Fruit fly (Drosophila melanogaster) whole organism, embryonic: Measurements from ENCODE around the gene CG31627.

Source experiments
- Awh ChIP-seq: fragments of 200-800 bp; sonication (Bioruptor generic); IDR thresholded peaks from 2 replicates; pipeline ENCODE4, ENCODE4 v1.3.6; 2022; ENCODE audit warnings: missing biosample characterization, missing genetic modification characterization
- B-H1 ChIP-seq: fragments of 200-800 bp; sonication (Bioruptor generic); IDR thresholded peaks from 3 replicates; pipeline ENCODE4 v1.3.6; 2022; ENCODE audit warnings: missing biosample characterization, missing genetic modification characterization
- CG11398 ChIP-seq: fragments of 200-800 bp; sonication (Bioruptor generic); optimal IDR thresholded peaks from 2 replicates; lab custom pipeline; 2016; ENCODE audit warnings: missing biosample characterization, missing genetic modification characterization
- CG11456 ChIP-seq: fragments of 200-800 bp; sonication (Bioruptor generic); IDR thresholded peaks from 3 replicates; pipeline ENCODE4 v1.3.6; 2022; ENCODE audit warnings: missing biosample characterization, missing genetic modification characterization
- CG11695 ChIP-seq: fragments of 200-800 bp; sonication (Bioruptor generic); IDR thresholded peaks from 3 replicates; pipeline ENCODE4 v1.3.6; 2022; ENCODE audit warnings: missing biosample characterization, missing genetic modification characterization
- CG13775 ChIP-seq: fragments of 200-800 bp; sonication (Bioruptor generic); optimal IDR thresholded peaks from 3 replicates; lab custom pipeline; 2017; ENCODE audit warnings: missing biosample characterization, mild to moderate bottlenecking, missing genetic modification characterization
- CG14014 ChIP-seq: fragments of 200-800 bp; sonication (Bioruptor generic); IDR thresholded peaks from 2 replicates; pipeline ENCODE4 v1.3.6; 2022; ENCODE audit warnings: missing biosample characterization, missing genetic modification characterization
- CG17361 ChIP-seq: fragments of 200-800 bp; sonication (Bioruptor generic); IDR thresholded peaks from 3 replicates; pipeline ENCODE4 v1.3.6; 2022; ENCODE audit warnings: missing biosample characterization, missing genetic modification characterization
- CG17612 ChIP-seq: fragments of 200-800 bp; sonication (Bioruptor generic); IDR thresholded peaks from 2 replicates; pipeline ENCODE4 v1.3.6; 2022; ENCODE audit warnings: missing biosample characterization, missing genetic modification characterization
- CG2120 ChIP-seq: fragments of 200-800 bp; sonication (Bioruptor generic); optimal IDR thresholded peaks from 3 replicates; lab custom pipeline; 2016; ENCODE audit warnings: missing biosample characterization, missing genetic modification characterization
- CG30403 ChIP-seq: fragments of 200-800 bp; sonication (Bioruptor generic); optimal IDR thresholded peaks from 3 replicates; lab custom pipeline; 2016; ENCODE audit warnings: missing biosample characterization, missing genetic modification characterization
- CG32772 ChIP-seq: fragments of 200-800 bp; sonication (Bioruptor generic); IDR thresholded peaks from 2 replicates; pipeline ENCODE4 v1.3.6; 2022; ENCODE audit warnings: missing biosample characterization, missing genetic modification characterization
- CG6175 ChIP-seq: fragments of 200-800 bp; sonication (Bioruptor generic); IDR thresholded peaks from 3 replicates; pipeline ENCODE4 v1.3.6; 2022; ENCODE audit warnings: missing biosample characterization, missing genetic modification characterization
- CG6272 ChIP-seq: fragments of 200-800 bp; sonication (Bioruptor generic); IDR thresholded peaks from 2 replicates; pipeline ENCODE4 v1.3.6; 2022; ENCODE audit warnings: missing biosample characterization, missing genetic modification characterization
- CG6683 ChIP-seq: fragments of 200-800 bp; sonication (Bioruptor generic); optimal IDR thresholded peaks from 2 replicates; lab custom pipeline; 2017; ENCODE audit warnings: missing biosample characterization, mild to moderate bottlenecking, missing genetic modification characterization, missing genetic modification reagents
- CG8281 ChIP-seq: fragments of 200-800 bp; sonication (Bioruptor generic); optimal IDR thresholded peaks from 2 replicates; lab custom pipeline; 2018; ENCODE audit warnings: missing biosample characterization, mild to moderate bottlenecking, missing genetic modification characterization, moderate library complexity
- CHES-1-like ChIP-seq: fragments of 200-800 bp; sonication (Bioruptor generic); optimal IDR thresholded peaks from 2 replicates; lab custom pipeline; 2016; ENCODE audit warnings: missing biosample characterization, missing genetic modification characterization
- Camta ChIP-seq: fragments of 200-800 bp; sonication (Bioruptor generic); optimal IDR thresholded peaks from 2 replicates; lab custom pipeline; 2016; ENCODE audit warnings: missing biosample characterization, missing genetic modification characterization
- Dbx ChIP-seq: fragments of 200-800 bp; sonication (Bioruptor generic); IDR thresholded peaks from 3 replicates; pipeline ENCODE4 v1.3.6; 2022; ENCODE audit warnings: missing biosample characterization, missing genetic modification characterization
- Dek ChIP-seq: fragments of 200-800 bp; sonication (Bioruptor generic); optimal IDR thresholded peaks from 3 replicates; lab custom pipeline; 2019; ENCODE audit warnings: missing biosample characterization, mild to moderate bottlenecking, missing genetic modification characterization, moderate library complexity
- Dp ChIP-seq: fragments of 200-800 bp; sonication (Bioruptor generic); optimal IDR thresholded peaks from 2 replicates; lab custom pipeline; 2018; ENCODE audit warnings: missing biosample characterization, mild to moderate bottlenecking, missing genetic modification characterization, moderate library complexity
- Dref ChIP-seq: fragments of 200-800 bp; sonication (Bioruptor generic); IDR thresholded peaks from 2 replicates; pipeline ENCODE4 v1.3.6; 2022; ENCODE audit warnings: missing biosample characterization, missing genetic modification characterization
- Eip74EF ChIP-seq, 2 experiments: fragments of 200-800 bp in 1 of 2; fragments of >200 bp in 1 of 2; sonication (Bioruptor generic) in 1 of 2; optimal IDR thresholded peaks; 2 replicates each; lab custom pipeline; 2017 to 2019; ENCODE audit warnings: missing biosample characterization in 2 of 2, missing genetic modification characterization in 2 of 2, mild to moderate bottlenecking in 1 of 2, moderate library complexity in 1 of 2
- Fer1 ChIP-seq: fragments of 200-800 bp; sonication (Bioruptor generic); optimal IDR thresholded peaks from 2 replicates; lab custom pipeline; 2017; ENCODE audit warnings: missing biosample characterization, mild to moderate bottlenecking, missing genetic modification characterization
- Fer2 ChIP-seq: fragments of 200-800 bp; sonication (Bioruptor generic); optimal IDR thresholded peaks from 2 replicates; lab custom pipeline; 2018; ENCODE audit warnings: missing biosample characterization, mild to moderate bottlenecking, missing genetic modification characterization, moderate library complexity
- Hr3 ChIP-seq: fragments of 200-800 bp; sonication (Bioruptor generic); optimal IDR thresholded peaks from 3 replicates; lab custom pipeline; 2016; ENCODE audit warnings: missing biosample characterization, missing genetic modification characterization
- Lim3 ChIP-seq: fragments of 200-800 bp; sonication (Bioruptor generic); IDR thresholded peaks from 2 replicates; pipeline ENCODE4 v1.3.6; 2022; ENCODE audit warnings: missing biosample characterization, missing genetic modification characterization
- MBD-R2 ChIP-seq: fragments of 200-800 bp; sonication (Bioruptor generic); IDR thresholded peaks from 2 replicates; pipeline ENCODE4 v1.3.6; 2022; ENCODE audit warnings: missing biosample characterization, missing genetic modification characterization
- Mad ChIP-seq: fragments of 200-800 bp; sonication (Bioruptor generic); optimal IDR thresholded peaks from 2 replicates; lab custom pipeline; 2016; ENCODE audit warnings: missing biosample characterization, missing genetic modification characterization
- Mrtf ChIP-seq: fragments of 200-800 bp; sonication (Bioruptor generic); IDR thresholded peaks from 3 replicates; pipeline ENCODE4 v1.3.6; 2022; ENCODE audit warnings: missing biosample characterization, missing genetic modification characterization
- NK7.1 ChIP-seq: fragments of 200-800 bp; sonication (Bioruptor generic); optimal IDR thresholded peaks from 3 replicates; lab custom pipeline; 2016; ENCODE audit warnings: missing biosample characterization, missing genetic modification characterization
- Neu2 ChIP-seq: fragments of 200-800 bp; sonication (Bioruptor generic); optimal IDR thresholded peaks from 3 replicates; lab custom pipeline; 2016; ENCODE audit warnings: missing biosample characterization, missing genetic modification characterization, borderline replicate concordance
- NfI ChIP-seq: fragments of 200-800 bp; sonication (Bioruptor generic); optimal IDR thresholded peaks from 3 replicates; lab custom pipeline; 2018; ENCODE audit warnings: missing biosample characterization, mild to moderate bottlenecking, missing genetic modification characterization, moderate library complexity
- Rfx ChIP-seq: fragments of 200-800 bp; sonication (Bioruptor generic); IDR thresholded peaks from 2 replicates; pipeline ENCODE4 v1.3.6; 2022; ENCODE audit warnings: missing biosample characterization, missing genetic modification characterization
- ara ChIP-seq: fragments of 200-800 bp; sonication (Bioruptor generic); IDR thresholded peaks from 2 replicates; pipeline ENCODE4 v1.3.6; 2022; ENCODE audit warnings: missing biosample characterization, missing genetic modification characterization
- cas ChIP-seq: fragments of 200-800 bp; sonication (Bioruptor generic); IDR thresholded peaks from 2 replicates; pipeline ENCODE4 v1.3.6; 2022; ENCODE audit warnings: missing biosample characterization, missing genetic modification characterization
- cato ChIP-seq: fragments of 200-800 bp; sonication (Bioruptor generic); optimal IDR thresholded peaks from 2 replicates; lab custom pipeline; 2016; ENCODE audit warnings: missing biosample characterization, missing genetic modification characterization, borderline replicate concordance
- ci ChIP-seq: fragments of 200-800 bp; sonication (Bioruptor generic); IDR thresholded peaks from 3 replicates; pipeline ENCODE4 v1.3.6; 2022; ENCODE audit warnings: missing biosample characterization, missing genetic modification characterization
- crol ChIP-seq: fragments of 200-800 bp; sonication (Bioruptor generic); IDR thresholded peaks from 2 replicates; pipeline ENCODE4 v1.3.6; 2022; ENCODE audit warnings: missing biosample characterization, missing genetic modification characterization
- cwo ChIP-seq: fragments of 200-800 bp; sonication (Bioruptor generic); optimal IDR thresholded peaks from 3 replicates; lab custom pipeline; 2017; ENCODE audit warnings: missing biosample characterization, missing genetic modification characterization, mild to moderate bottlenecking, moderate library complexity, missing genetic modification reagents
- esg ChIP-seq: fragments of 200-800 bp; sonication (Bioruptor generic); conservative IDR thresholded peaks from 2 replicates; pipeline ENCODE4 v1.3.6; 2022; ENCODE audit warnings: missing biosample characterization, missing genetic modification characterization
- gcm ChIP-seq: fragments of 200-800 bp; sonication (Bioruptor generic); optimal IDR thresholded peaks from 2 replicates; lab custom pipeline; 2019; ENCODE audit warnings: missing biosample characterization, mild to moderate bottlenecking, missing genetic modification characterization, moderate library complexity
- hb ChIP-seq: fragments of 200-800 bp; sonication (Bioruptor generic); IDR thresholded peaks from 3 replicates; pipeline ENCODE4 v1.3.6; 2022; ENCODE audit warnings: missing biosample characterization, missing genetic modification characterization; ENCODE audit not compliant: partially characterized antibody
- lilli ChIP-seq: fragments of 200-800 bp; sonication (Bioruptor generic); optimal IDR thresholded peaks from 3 replicates; lab custom pipeline; 2016; ENCODE audit warnings: missing biosample characterization, missing genetic modification characterization
- mirr ChIP-seq: fragments of 200-800 bp; sonication (Bioruptor generic); optimal IDR thresholded peaks from 3 replicates; lab custom pipeline; 2018; ENCODE audit warnings: missing biosample characterization, mild to moderate bottlenecking, missing genetic modification characterization
- onecut ChIP-seq: fragments of 200-800 bp; sonication (Bioruptor generic); IDR thresholded peaks from 2 replicates; pipeline ENCODE4 v1.3.6; 2022; ENCODE audit warnings: missing biosample characterization, missing genetic modification characterization
- peb ChIP-seq: fragments of 200-800 bp; sonication (Bioruptor generic); IDR thresholded peaks from 2 replicates; pipeline ENCODE4 v1.3.6; 2022; ENCODE audit warnings: missing biosample characterization, missing genetic modification characterization
- pfk ChIP-seq: fragments of 200-800 bp; sonication (Bioruptor generic); optimal IDR thresholded peaks from 2 replicates; lab custom pipeline; 2018; ENCODE audit warnings: missing biosample characterization, mild to moderate bottlenecking, missing genetic modification characterization, moderate library complexity
- sens ChIP-seq: fragments of 200-800 bp; sonication (Bioruptor generic); peaks from one replicate; lab custom pipeline; 2016; ENCODE audit warnings: missing biosample characterization, missing genetic modification characterization
- seq ChIP-seq: fragments of 200-800 bp; sonication (Bioruptor generic); IDR thresholded peaks from 2 replicates; pipeline ENCODE4 v1.3.6; 2022; ENCODE audit warnings: missing biosample characterization, missing genetic modification characterization
- slp2 ChIP-seq: fragments of 200-800 bp; sonication (Bioruptor generic); optimal IDR thresholded peaks from 2 replicates; lab custom pipeline; 2016; ENCODE audit warnings: missing biosample characterization, missing genetic modification characterization
- tna ChIP-seq: fragments of 200-800 bp; sonication (Bioruptor generic); IDR thresholded peaks from 2 replicates; pipeline ENCODE4 v1.3.6; 2022; ENCODE audit warnings: missing biosample characterization, missing genetic modification characterization; ENCODE audit not compliant: partially characterized antibody

Gene CG31627

dm6 chr2L:21158554-21158953 lies 14.5 kb upstream of the CG31627 start, which contains the start of the genes Coq3 and Pld3 (continued):
- TF ChIP-seq Eip74EF (GFP tag; optimal IDR thresholded peaks at IDR 0.05; lab: Kevin White, UChicago) (no peak), CG6272 (GFP tag; lab: Robert Waterston, UW) (0 out of 2 replicates have a peak, but pooled peaks have one; percentile 44), cas (GFP tag; lab: Robert Waterston, UW) (no peak), CG11695 (GFP tag; lab: Robert Waterston, UW) (peak; percentile 85), CG2120 (GFP tag; lab: Kevin White, UChicago) (peak; percentile 91), gcm (GFP tag; lab: Kevin White, UChicago) (peak; percentile 67), Hr3 (peak; percentile 74), Dek (tag; lab: Kevin White, UChicago) (peak; percentile 73), NK7.1 (peak; percentile 0), tna (GFP tag; lab: Robert Waterston, UW) (no peak), mirr (peak; percentile 49), Dbx (GFP tag; lab: Robert Waterston, UW) (peak; percentile 85), CG14014 (peak; percentile 81), Rfx (GFP tag; lab: Robert Waterston, UW) (peak; percentile 89), CG17361 (GFP tag; lab: Robert Waterston, UW) (peak; percentile 87), Dp (GFP tag; lab: Kevin White, UChicago) (no peak), Neu2 (GFP tag; lab: Kevin White, UChicago) (no peak), Dref (GFP tag; lab: Robert Waterston, UW) (no peak), CG30403 (peak; percentile 88), Fer2 (tag; lab: Kevin White, UChicago) (peak; percentile 71), CG32772 (peak; percentile 73), MBD-R2 (GFP tag; lab: Robert Waterston, UW) (peak; percentile 81), Mrtf (GFP tag; lab: Robert Waterston, UW) (peak; percentile 69; the same call in 1 of the 3 replicates), Lim3 (GFP tag; lab: Robert Waterston, UW) (no peak), sens (GFP tag; lab: Kevin White, UChicago) (peak; percentile 96), slp2 (GFP tag; lab: Kevin White, UChicago) (peak; percentile 48), cwo (GFP tag; lab: Kevin White, UChicago) (peak; percentile 80), CG6175 (GFP tag; lab: Robert Waterston, UW) (no peak), NfI (GFP tag; lab: Kevin White, UChicago) (peak; percentile 84), hb (GFP tag; lab: Robert Waterston, UW) (no peak), Awh (GFP tag; lab: Robert Waterston, UW) (peak; percentile 69), cato (GFP tag; lab: Kevin White, UChicago) (peak; percentile 8), B-H1 (GFP tag; lab: Robert Waterston, UW) (peak; percentile 61; the same call in 2 of the 3 replicates), peb (0 out of 2 replicates have a peak, but pooled peaks have one; percentile 13), crol (no peak), ara (GFP tag; lab: Robert Waterston, UW) (peak; percentile 79), esg (GFP tag; lab: Robert Waterston, UW) (peak; percentile 38; the same call in 1 of the 2 replicates), lilli (GFP tag; lab: Kevin White, UChicago) (peak; percentile 92), onecut (GFP tag; lab: Robert Waterston, UW) (peak; percentile 61), CG17612 (GFP tag; lab: Robert Waterston, UW) (no peak), pfk (GFP tag; lab: Kevin White, UChicago) (peak; percentile 94), Mad (GFP tag; lab: Kevin White, UChicago) (peak; percentile 80), ci (GFP tag; lab: Robert Waterston, UW) (peak; percentile 87), Fer1 (GFP tag; lab: Kevin White, UChicago) (peak; percentile 90), CG8281 (tag; lab: Kevin White, UChicago) (peak; percentile 37), CHES-1-like (GFP tag; lab: Kevin White, UChicago) (peak; percentile 68), CG6683 (GFP tag; lab: Kevin White, UChicago) (peak; percentile 66), Camta (peak; percentile 59), seq (GFP tag; lab: Robert Waterston, UW) (peak; percentile 50; the same call in 1 of the 2 replicates), CG11398 (GFP tag; lab: Kevin White, UChicago) (no peak), CG11456 (peak; percentile 85), CG13775 (peak; percentile 80)
